Worm (Caenorhabditis elegans) whole organism, late embryonic: Measurements from ENCODE around the gene frm-2.

ENCODE experiments used
- ama-1 ChIP-seq: fragments of 150-350 bp; optimal IDR thresholded peaks from 2 replicates; lab custom pipeline; 2014
- ceh-18 ChIP-seq: sonication (generic microtip); optimal IDR thresholded peaks from 2 replicates; lab custom pipeline; 2016; ENCODE audit warnings: missing genetic modification characterization, missing compliant biosample characterization
- ceh-48 ChIP-seq: sonication (generic microtip); optimal IDR thresholded peaks from 2 replicates; lab custom pipeline; 2016; ENCODE audit warnings: missing genetic modification characterization, inconsistent platforms, missing compliant biosample characterization
- che-1 ChIP-seq: sonication (generic microtip); optimal IDR thresholded peaks from 2 replicates; lab custom pipeline; 2016; ENCODE audit warnings: mild to moderate bottlenecking, missing genetic modification characterization, missing compliant biosample characterization
- elt-2 ChIP-seq: sonication (generic microtip); optimal IDR thresholded peaks from 2 replicates; lab custom pipeline; 2016; ENCODE audit warnings: missing genetic modification reagents, missing genetic modification characterization, missing compliant biosample characterization
- fkh-10 ChIP-seq: fragments of 150-350 bp; optimal IDR thresholded peaks from 2 replicates; lab custom pipeline; 2014; ENCODE audit warnings: missing biosample characterization, missing genetic modification reagents, missing genetic modification characterization
- nfya-1 ChIP-seq: sonication (generic microtip); optimal IDR thresholded peaks from 2 replicates; lab custom pipeline; 2017; ENCODE audit warnings: missing genetic modification characterization, mild to moderate bottlenecking, missing compliant biosample characterization, antibody characterized with exemption, moderate library complexity
- pat-9 ChIP-seq: fragments of 200-800 bp; sonication (Bioruptor generic); optimal IDR thresholded peaks from 2 replicates; lab custom pipeline; 2018; ENCODE audit warnings: mild to moderate bottlenecking, missing genetic modification characterization, moderate library complexity, missing compliant biosample characterization
- pha-4 ChIP-seq: fragments of 150-350 bp; optimal IDR thresholded peaks from 2 replicates; lab custom pipeline; 2018; ENCODE audit warnings: missing biosample characterization, missing genetic modification reagents, missing genetic modification characterization
- pqm-1 ChIP-seq: sonication (generic microtip); optimal IDR thresholded peaks from 2 replicates; lab custom pipeline; 2016; ENCODE audit warnings: missing genetic modification characterization, missing compliant biosample characterization
- rnt-1 ChIP-seq: sonication (generic microtip); optimal IDR thresholded peaks from 2 replicates; lab custom pipeline; 2016; ENCODE audit warnings: missing genetic modification characterization, missing compliant biosample characterization
- sox-4 ChIP-seq: sonication (generic microtip); optimal IDR thresholded peaks from 2 replicates; lab custom pipeline; 2017; ENCODE audit warnings: mild to moderate bottlenecking, missing genetic modification characterization, inconsistent platforms, missing compliant biosample characterization
- ttx-3 ChIP-seq: sonication (generic microtip); optimal IDR thresholded peaks from 2 replicates; lab custom pipeline; 2016; ENCODE audit warnings: missing genetic modification reagents, missing genetic modification characterization, missing compliant biosample characterization

- TF ChIP-seq pha-4 (tag; lab: Kevin White, UChicago), result no peak
- no peak for TF ChIP-seq rnt-1
- no peak for TF ChIP-seq sox-4 (tag; lab: Kevin White, UChicago)
- TF ChIP-seq che-1 (tag; lab: Kevin White, UChicago), result no peak
- TF ChIP-seq pat-9 (tag; lab: Kevin White, UChicago), result no peak
- no peak for TF ChIP-seq elt-2 (tag; lab: Kevin White, UChicago)
- no peak for TF ChIP-seq pqm-1
- TF ChIP-seq fkh-10, result no peak
- no peak for TF ChIP-seq ama-1 (lab: Kevin White, UChicago)
- TF ChIP-seq ceh-48, result no peak
- TF ChIP-seq nfya-1 (tag; lab: Kevin White, UChicago), result no peak
- no peak for TF ChIP-seq ttx-3 (tag; lab: Kevin White, UChicago)
- TF ChIP-seq ceh-18 (tag; lab: Kevin White, UChicago), result no peak
Measured at ce11 chrIII:5945865-5946264, 36.1 kb downstream of the frm-2 start, which contains the start of gene F25B5.5.
